Fruit fly (Drosophila melanogaster) whole organism, embryonic: ENCODE results near the gene Ntf-2r.
A peak's percentile ranks its signal among the peaks of the same experiment; 100 is the strongest.

Source experiments
- ATbp ChIP-seq: fragments of 200-800 bp; sonication (Bioruptor generic); optimal IDR thresholded peaks from 2 replicates; lab custom pipeline; 2017; ENCODE audit warnings: missing biosample characterization, mild to moderate bottlenecking, missing genetic modification characterization, missing genetic modification reagents
- B-H1 ChIP-seq: fragments of 200-800 bp; sonication (Bioruptor generic); IDR thresholded peaks from 3 replicates; pipeline ENCODE4 v1.3.6; 2022; ENCODE audit warnings: missing biosample characterization, missing genetic modification characterization
- Bdp1 ChIP-seq: fragments of 200-800 bp; sonication (Bioruptor generic); optimal IDR thresholded peaks from 3 replicates; lab custom pipeline; 2016; ENCODE audit warnings: missing biosample characterization, missing genetic modification characterization
- Bgb ChIP-seq: fragments of 200-800 bp; sonication (Bioruptor generic); IDR thresholded peaks from 2 replicates; pipeline ENCODE4 v1.3.6; 2022; ENCODE audit warnings: missing biosample characterization, missing genetic modification characterization; ENCODE audit not compliant: partially characterized antibody
- CG11398 ChIP-seq: fragments of 200-800 bp; sonication (Bioruptor generic); optimal IDR thresholded peaks from 2 replicates; lab custom pipeline; 2016; ENCODE audit warnings: missing biosample characterization, missing genetic modification characterization
- CG12769 ChIP-seq: fragments of 200-800 bp; sonication (Bioruptor generic); optimal IDR thresholded peaks from 2 replicates; lab custom pipeline; 2019; ENCODE audit warnings: missing biosample characterization, mild to moderate bottlenecking, missing genetic modification characterization, moderate library complexity
- CG13296 ChIP-seq: fragments of 200-800 bp; sonication (Bioruptor generic); optimal IDR thresholded peaks from 3 replicates; lab custom pipeline; 2018; ENCODE audit warnings: missing biosample characterization, mild to moderate bottlenecking, missing genetic modification characterization
- CG15514 ChIP-seq: fragments of 200-800 bp; sonication (Bioruptor generic); optimal IDR thresholded peaks from 3 replicates; lab custom pipeline; 2017; ENCODE audit warnings: missing biosample characterization, missing genetic modification characterization, mild to moderate bottlenecking, moderate library complexity, missing genetic modification reagents
- CG15696 ChIP-seq: fragments of 200-800 bp; sonication (Bioruptor generic); optimal IDR thresholded peaks from 2 replicates; lab custom pipeline; 2019; ENCODE audit warnings: missing biosample characterization, mild to moderate bottlenecking, missing genetic modification characterization, moderate library complexity
- CG16863 ChIP-seq: fragments of 200-800 bp; sonication (Bioruptor generic); optimal IDR thresholded peaks from 3 replicates; lab custom pipeline; 2016; ENCODE audit warnings: missing biosample characterization, missing genetic modification characterization
- CG17568 ChIP-seq: fragments of 200-800 bp; sonication (Bioruptor generic); optimal IDR thresholded peaks from 2 replicates; lab custom pipeline; 2018; ENCODE audit warnings: missing biosample characterization, mild to moderate bottlenecking, missing genetic modification characterization, moderate library complexity
- CG1832 ChIP-seq: fragments of 200-800 bp; sonication (Bioruptor generic); optimal IDR thresholded peaks from 2 replicates; lab custom pipeline; 2017; ENCODE audit warnings: missing biosample characterization, mild to moderate bottlenecking, missing genetic modification characterization, inconsistent platforms
- CG2712 ChIP-seq: fragments of 200-800 bp; optimal IDR thresholded peaks from 3 replicates; lab custom pipeline; 2019; ENCODE audit warnings: missing biosample characterization, mild to moderate bottlenecking, missing genetic modification characterization, moderate library complexity
- CG3163 ChIP-seq: fragments of 200-800 bp; sonication (Bioruptor generic); optimal IDR thresholded peaks from 3 replicates; lab custom pipeline; 2016; ENCODE audit warnings: missing biosample characterization, missing genetic modification characterization
- CG4360 ChIP-seq: fragments of 200-800 bp; sonication (Bioruptor generic); IDR thresholded peaks from 2 replicates; pipeline ENCODE4 v1.3.6; 2022; ENCODE audit warnings: missing biosample characterization, missing genetic modification characterization
- CG6254 ChIP-seq: fragments of 200-800 bp; sonication (Bioruptor generic); optimal IDR thresholded peaks from 3 replicates; lab custom pipeline; 2017; ENCODE audit warnings: mild to moderate bottlenecking, missing biosample characterization, missing genetic modification reagents, missing genetic modification characterization
- CG7786 ChIP-seq: fragments of 200-800 bp; sonication (Bioruptor generic); optimal IDR thresholded peaks from 2 replicates; lab custom pipeline; 2016; ENCODE audit warnings: missing biosample characterization, missing genetic modification characterization
- CG8478 ChIP-seq: fragments of >200 bp; optimal IDR thresholded peaks from 2 replicates; lab custom pipeline; 2018
- CG9215 ChIP-seq: fragments of 200-800 bp; sonication (Bioruptor generic); IDR thresholded peaks from 2 replicates; pipeline ENCODE4 v1.3.6; 2022; ENCODE audit warnings: missing biosample characterization, missing genetic modification characterization
- Chrac-16 ChIP-seq: fragments of 200-800 bp; sonication (Bioruptor generic); optimal IDR thresholded peaks from 3 replicates; lab custom pipeline; 2016; ENCODE audit warnings: missing biosample characterization, missing genetic modification characterization
- CkIIα-i1 ChIP-seq: fragments of 200-800 bp; sonication (Bioruptor generic); IDR thresholded peaks from 2 replicates; pipeline ENCODE4 v1.3.6; 2022; ENCODE audit warnings: missing biosample characterization, missing genetic modification characterization
- Doc2 ChIP-seq: fragments of 200-800 bp; sonication (Bioruptor generic); IDR thresholded peaks from 2 replicates; pipeline ENCODE4 v1.3.6; 2022; ENCODE audit warnings: missing biosample characterization, missing genetic modification characterization
- E2f1 ChIP-seq: fragments of 200-800 bp; sonication (Bioruptor generic); IDR thresholded peaks from 2 replicates; pipeline ENCODE4 v1.3.6; 2022; ENCODE audit warnings: missing biosample characterization, missing genetic modification characterization
- Fer1 ChIP-seq: fragments of 200-800 bp; sonication (Bioruptor generic); optimal IDR thresholded peaks from 2 replicates; lab custom pipeline; 2017; ENCODE audit warnings: missing biosample characterization, mild to moderate bottlenecking, missing genetic modification characterization
- HmgD ChIP-seq: fragments of 200-800 bp; sonication (Bioruptor generic); optimal IDR thresholded peaks from 3 replicates; lab custom pipeline; 2016; ENCODE audit warnings: missing biosample characterization, missing genetic modification characterization
- HmgZ ChIP-seq: fragments of 200-800 bp; sonication (Bioruptor generic); optimal IDR thresholded peaks from 2 replicates; lab custom pipeline; 2018; ENCODE audit warnings: missing biosample characterization, mild to moderate bottlenecking, missing genetic modification characterization
- Hsf ChIP-seq: fragments of 200-800 bp; sonication (Bioruptor generic); optimal IDR thresholded peaks from 3 replicates; lab custom pipeline; 2016; ENCODE audit warnings: missing biosample characterization, missing genetic modification characterization
- MBD-R2 ChIP-seq: fragments of 200-800 bp; sonication (Bioruptor generic); IDR thresholded peaks from 2 replicates; pipeline ENCODE4 v1.3.6; 2022; ENCODE audit warnings: missing biosample characterization, missing genetic modification characterization
- Meics ChIP-seq: fragments of 200-800 bp; sonication (Bioruptor generic); optimal IDR thresholded peaks from 2 replicates; lab custom pipeline; 2017; ENCODE audit warnings: missing biosample characterization, mild to moderate bottlenecking, missing genetic modification characterization
- Mes4 ChIP-seq: fragments of 200-800 bp; sonication (Bioruptor generic); optimal IDR thresholded peaks from 2 replicates; lab custom pipeline; 2016; ENCODE audit warnings: missing biosample characterization, missing genetic modification characterization
- NFAT ChIP-seq: fragments of 200-800 bp; sonication (Bioruptor generic); IDR thresholded peaks from 2 replicates; pipeline ENCODE4 v1.3.6; 2022; ENCODE audit warnings: missing biosample characterization, missing genetic modification characterization
- Nf-YA ChIP-seq: fragments of 200-800 bp; sonication (Bioruptor generic); IDR thresholded peaks from 2 replicates; pipeline ENCODE4 v1.3.6; 2022; ENCODE audit warnings: missing biosample characterization, missing genetic modification characterization
- Stat92E ChIP-seq, 3 experiments: fragments of >200 bp in 2 of 3; fragments of 200-800 bp in 1 of 3; sonication (Bioruptor generic) in 1 of 3; optimal IDR thresholded peaks; 2 replicates each; lab custom pipeline; 2017 to 2019; ENCODE audit warnings: missing biosample characterization in 3 of 3, missing genetic modification characterization in 3 of 3, mild to moderate bottlenecking in 1 of 3, moderate library complexity in 1 of 3
- ara ChIP-seq: fragments of 200-800 bp; sonication (Bioruptor generic); IDR thresholded peaks from 2 replicates; pipeline ENCODE4 v1.3.6; 2022; ENCODE audit warnings: missing biosample characterization, missing genetic modification characterization
- ase ChIP-seq: fragments of 200-800 bp; sonication (Bioruptor generic); IDR thresholded peaks from 3 replicates; pipeline ENCODE4 v1.3.6; 2022; ENCODE audit warnings: missing biosample characterization, missing genetic modification characterization
- ato ChIP-seq: fragments of 200-800 bp; sonication (Bioruptor generic); IDR thresholded peaks from 2 replicates; pipeline ENCODE4 v1.3.6; 2022; ENCODE audit warnings: missing biosample characterization, missing genetic modification characterization; ENCODE audit not compliant: partially characterized antibody
- bigmax ChIP-seq: fragments of 200-800 bp; sonication (Bioruptor generic); optimal IDR thresholded peaks from 2 replicates; lab custom pipeline; 2018; ENCODE audit warnings: missing biosample characterization, mild to moderate bottlenecking, missing genetic modification characterization
- bowl ChIP-seq: fragments of 200-800 bp; sonication (Bioruptor generic); IDR thresholded peaks from 2 replicates; pipeline ENCODE4 v1.3.6; 2022; ENCODE audit warnings: missing biosample characterization, missing genetic modification characterization
- cato ChIP-seq: fragments of 200-800 bp; sonication (Bioruptor generic); optimal IDR thresholded peaks from 2 replicates; lab custom pipeline; 2016; ENCODE audit warnings: missing biosample characterization, missing genetic modification characterization, borderline replicate concordance
- corto ChIP-seq: fragments of 200-800 bp; sonication (Bioruptor generic); optimal IDR thresholded peaks from 2 replicates; lab custom pipeline; 2016; ENCODE audit warnings: missing biosample characterization, mild to moderate bottlenecking, missing genetic modification characterization, moderate library complexity
- exex ChIP-seq: fragments of 200-800 bp; sonication (Bioruptor generic); optimal IDR thresholded peaks from 4 replicates; lab custom pipeline; 2018; ENCODE audit warnings: missing biosample characterization, mild to moderate bottlenecking, missing genetic modification characterization, moderate library complexity
- eyg ChIP-seq: fragments of 200-800 bp; sonication (Bioruptor generic); optimal IDR thresholded peaks from 3 replicates; lab custom pipeline; 2016; ENCODE audit warnings: missing biosample characterization, missing genetic modification characterization
- fd64A ChIP-seq: fragments of 200-800 bp; sonication (Bioruptor generic); optimal IDR thresholded peaks from 3 replicates; lab custom pipeline; 2018; ENCODE audit warnings: missing biosample characterization, mild to moderate bottlenecking, missing genetic modification characterization
- grau ChIP-seq: fragments of 200-800 bp; optimal IDR thresholded peaks from 3 replicates; lab custom pipeline; 2019; ENCODE audit warnings: missing biosample characterization, mild to moderate bottlenecking, missing genetic modification characterization, moderate library complexity
- gsb-n ChIP-seq: fragments of 200-800 bp; sonication (Bioruptor generic); optimal IDR thresholded peaks from 3 replicates; lab custom pipeline; 2018; ENCODE audit warnings: missing biosample characterization, mild to moderate bottlenecking, missing genetic modification characterization
- ind ChIP-seq: fragments of 200-800 bp; sonication (Bioruptor generic); optimal IDR thresholded peaks from 3 replicates; lab custom pipeline; 2016; ENCODE audit warnings: missing biosample characterization, missing genetic modification characterization
- pan ChIP-seq, 4 experiments: fragments of >200 bp in 3 of 4; fragments of 200-800 bp in 1 of 4; sonication (Bioruptor generic) in 1 of 4; optimal IDR thresholded peaks in 3 of 4; IDR thresholded peaks in 1 of 4; 2 replicates each; pipeline versions ENCODE4 v1.3.6 to Lab custom; 2017 to 2022; ENCODE audit warnings: missing biosample characterization in 2 of 4, missing genetic modification characterization in 2 of 4, mixed read lengths in 1 of 4
- pfk ChIP-seq: fragments of 200-800 bp; sonication (Bioruptor generic); optimal IDR thresholded peaks from 2 replicates; lab custom pipeline; 2018; ENCODE audit warnings: missing biosample characterization, mild to moderate bottlenecking, missing genetic modification characterization, moderate library complexity
- pros ChIP-seq: fragments of 200-800 bp; sonication (Bioruptor generic); optimal IDR thresholded peaks from 3 replicates; lab custom pipeline; 2019; ENCODE audit warnings: missing biosample characterization, mild to moderate bottlenecking, missing genetic modification characterization, moderate library complexity
- pum ChIP-seq: fragments of 200-800 bp; sonication (Bioruptor generic); optimal IDR thresholded peaks from 2 replicates; lab custom pipeline; 2016; ENCODE audit warnings: missing biosample characterization, missing genetic modification characterization
- yki ChIP-seq: fragments of >200 bp; optimal IDR thresholded peaks from 3 replicates; lab custom pipeline; 2018

Gene Ntf-2r

dm6 chr2L:18477455-18477854 lies 23.0 kb downstream of the Ntf-2r start (continued):
- TF ChIP-seq Doc2 (GFP tag; lab: Robert Waterston, UW) (no peak), CG17568 (GFP tag; lab: Kevin White, UChicago) (peak; percentile 78), cato (peak; percentile 69), CG1832 (GFP tag; lab: Kevin White, UChicago) (no peak), HmgZ (tag; lab: Kevin White, UChicago) (no peak), eyg (GFP tag; lab: Kevin White, UChicago) (no peak), fd64A (GFP tag; lab: Kevin White, UChicago) (peak; percentile 83), CG15696 (tag; lab: Kevin White, UChicago) (peak; percentile 90), CG4360 (GFP tag; lab: Robert Waterston, UW) (peak; percentile 73), Stat92E (GFP tag; optimal IDR thresholded peaks at IDR 0.05; lab: Kevin White, UChicago) (peak in 1 of 3 experiments; percentile 98), bowl (GFP tag; lab: Robert Waterston, UW) (peak; percentile 73; the same call in 1 of the 2 replicates), CG8478 (lab: Kevin White, UChicago) (no peak), corto (no peak), NFAT (GFP tag; lab: Robert Waterston, UW) (peak; percentile 86; the same call in 1 of the 2 replicates), Chrac-16 (GFP tag; lab: Kevin White, UChicago) (peak; percentile 85), Bdp1 (GFP tag; lab: Kevin White, UChicago) (no peak), ind (GFP tag; lab: Kevin White, UChicago) (peak; percentile 85), pfk (GFP tag; lab: Kevin White, UChicago) (no peak), ase (GFP tag; lab: Robert Waterston, UW) (peak; percentile 90), ATbp (GFP tag; lab: Kevin White, UChicago) (peak; percentile 88), ato (GFP tag; lab: Robert Waterston, UW) (no peak), CG12769 (tag; lab: Kevin White, UChicago) (no peak), Meics (peak; percentile 80), Mes4 (GFP tag; lab: Kevin White, UChicago) (no peak), CG3163 (GFP tag; lab: Kevin White, UChicago) (no peak), E2f1 (GFP tag; lab: Robert Waterston, UW) (peak; percentile 91), yki (lab: Kevin White, UChicago) (no peak), grau (tag; lab: Kevin White, UChicago) (peak; percentile 92), Bgb (GFP tag; lab: Robert Waterston, UW) (no peak), HmgD (GFP tag; lab: Kevin White, UChicago) (no peak), CG16863 (no peak), CG7786 (no peak), bigmax (GFP tag; lab: Kevin White, UChicago) (no peak), ara (GFP tag; lab: Robert Waterston, UW) (peak; percentile 94), CG9215 (peak; percentile 76), MBD-R2 (GFP tag; lab: Robert Waterston, UW) (peak; percentile 67), Fer1 (GFP tag; lab: Kevin White, UChicago) (no peak), Nf-YA (GFP tag; lab: Robert Waterston, UW) (no peak; the same call in 1 of the 2 replicates), pros (GFP tag; lab: Kevin White, UChicago) (peak; percentile 14), B-H1 (peak; percentile 87), CG2712 (tag; lab: Kevin White, UChicago) (peak; percentile 97), exex (tag; lab: Kevin White, UChicago) (no peak), CG11398 (peak; percentile 15), CG6254 (peak; percentile 91), CG15514 (no peak), Hsf (GFP tag; lab: Kevin White, UChicago) (peak; percentile 12), CG13296 (GFP tag; lab: Kevin White, UChicago) (peak; percentile 70), CkIIα-i1 (0 out of 2 replicates have a peak, but pooled peaks have one; percentile 7), pum (peak; percentile 33), pan (optimal IDR thresholded peaks at IDR 0.05; lab: Kevin White, UChicago) (no peak), pan (GFP tag; optimal IDR thresholded peaks at IDR 0.05 in 1 of 2, IDR thresholded peaks at IDR 0.05 in 1 of 2) (no peak), gsb-n (peak; percentile 97)
